Fruit fly (Drosophila melanogaster) S2 (cell line): Measurements from ENCODE around the gene Saf-B.

Experiments used
- CG8478 ChIP-seq: fragments of >200 bp; optimal IDR thresholded peaks from 2 replicates; lab custom pipeline; 2018
- CTCF ChIP-seq, 2 experiments: fragments of >200 bp; optimal IDR thresholded peaks; 2 replicates each; lab custom pipeline; 2018

DNA sequence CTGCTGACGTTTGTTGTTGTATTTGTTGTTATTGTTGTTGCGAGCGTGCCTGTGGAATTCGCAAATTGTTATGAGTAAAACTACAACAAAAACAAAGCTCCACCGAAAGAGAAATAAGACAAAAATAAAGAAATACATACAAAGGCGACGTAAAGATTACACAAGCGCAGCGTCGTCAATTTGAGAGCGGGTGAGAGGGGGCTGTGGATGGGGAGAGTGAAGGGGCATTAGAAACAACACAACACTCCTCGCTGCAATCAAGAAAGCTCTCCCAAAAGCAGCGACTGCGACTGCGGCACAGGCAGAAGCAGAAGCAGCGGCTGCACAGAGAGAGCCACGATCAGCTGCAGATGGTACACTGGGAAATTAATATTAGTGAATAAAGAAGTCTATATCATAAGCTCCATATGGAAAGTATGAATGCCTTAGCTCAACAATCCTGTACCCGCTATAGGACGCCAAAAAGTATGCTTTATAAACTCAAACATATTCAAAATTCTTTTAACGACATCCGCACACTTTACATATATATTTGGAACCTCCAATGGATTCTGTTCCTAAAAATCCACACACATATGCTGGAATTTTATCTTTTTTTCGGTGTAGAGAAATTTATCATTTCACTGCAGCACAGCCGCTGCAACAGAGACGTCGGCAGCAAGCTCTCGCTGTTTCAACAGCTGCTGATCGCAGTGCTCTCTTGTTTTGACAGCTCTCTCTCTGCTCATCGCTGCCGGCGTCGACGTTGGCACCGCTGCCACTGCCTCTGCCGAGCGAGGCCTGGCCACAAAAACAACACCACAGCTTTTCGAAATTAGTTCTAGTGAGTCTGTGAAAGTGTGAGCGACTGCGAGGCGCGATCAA lies 48.5 kb upstream of the Saf-B start, which contains the start of gene CG13631:
- TF ChIP-seq CG8478 (lab: Kevin White, UChicago) (no peak), CTCF (optimal IDR thresholded peaks at IDR 0.05; lab: Kevin White, UChicago) (no peak)
